Fruit fly (Drosophila melanogaster): ENCODE results near the gene Ir31a.

- TF ChIP-seq ttk (optimal IDR thresholded peaks at IDR 0.05) (no peak), psq (optimal IDR thresholded peaks at IDR 0.05) (no peak), insv (optimal IDR thresholded peaks at IDR 0.05) (no peak)
Observed at dm6 chr2L:10426534-10427048, 21.2 kb downstream of the Ir31a start, which contains the start of the genes SmB and KdelR.

All from Kc167 (cell line).